Worm (Caenorhabditis elegans): ENCODE results near the gene T03F7.7.

ce11 chrV:11268791-11269190 is 42.4 kb upstream of the T03F7.7 start, which contains the start of gene str-115:
- TF ChIP-seq him-1 (tag; optimal IDR thresholded peaks at IDR 0.05) (no peak), W03F9.2 (tag; optimal IDR thresholded peaks at IDR 0.05) (no peak), dao-5 (tag; optimal IDR thresholded peaks at IDR 0.05) (no peak)

Data from whole organism, L4/young adult.